Worm (Caenorhabditis elegans) whole organism, L4/young adult: ENCODE results near the gene drd-1.

ENCODE experiments used
- W03F9.2 ChIP-seq: fragments of 150-350 bp; optimal IDR thresholded peaks from 2 replicates; lab custom pipeline; 2014; ENCODE audit warnings: missing biosample characterization, missing genetic modification characterization
- dao-5 ChIP-seq: sonication (generic microtip); optimal IDR thresholded peaks from 2 replicates; lab custom pipeline; 2016; ENCODE audit warnings: missing genotype, missing genetic modification characterization, moderate library complexity, missing compliant biosample characterization
- him-1 ChIP-seq: sonication (generic microtip); optimal IDR thresholded peaks from 2 replicates; lab custom pipeline; 2016; ENCODE audit warnings: missing genotype, missing genetic modification reagents, missing genetic modification characterization, missing compliant biosample characterization

- no peak for TF ChIP-seq him-1 (tag; lab: Kevin White, UChicago)
- TF ChIP-seq W03F9.2 (tag; lab: Kevin White, UChicago) = no peak
- TF ChIP-seq dao-5 = no peak
Measured at ce11 chrII:8370194-8370593, 17.7 kb upstream of the drd-1 start.
